Fruit fly (Drosophila melanogaster) whole organism, pupa: Measurements from ENCODE around the gene CG3902.

Source experiments
- CG13204 ChIP-seq: fragments of 200-800 bp; sonication (Bioruptor generic); optimal IDR thresholded peaks from 2 replicates; lab custom pipeline; 2018; ENCODE audit warnings: missing biosample characterization, mild to moderate bottlenecking, missing genetic modification characterization, moderate library complexity
- CG14655 ChIP-seq: fragments of 200-800 bp; sonication (Bioruptor generic); optimal IDR thresholded peaks from 3 replicates; lab custom pipeline; 2017; ENCODE audit warnings: mild to moderate bottlenecking, missing biosample characterization, missing genetic modification reagents, missing genetic modification characterization
- CG15710 ChIP-seq: fragments of 200-800 bp; sonication (Bioruptor generic); optimal IDR thresholded peaks from 2 replicates; lab custom pipeline; 2018; ENCODE audit warnings: missing biosample characterization, mild to moderate bottlenecking, missing genetic modification characterization, moderate library complexity
- CG17806 ChIP-seq: fragments of 200-800 bp; sonication (Bioruptor generic); optimal IDR thresholded peaks from 2 replicates; lab custom pipeline; 2018; ENCODE audit warnings: missing biosample characterization, mild to moderate bottlenecking, missing genetic modification characterization, moderate library complexity
- CG32121 ChIP-seq: fragments of 200-800 bp; sonication (Bioruptor generic); IDR thresholded peaks from 2 replicates; pipeline ENCODE4 v1.3.6; 2022; ENCODE audit warnings: missing biosample characterization, missing genetic modification characterization
- CG8301 ChIP-seq: fragments of 200-800 bp; sonication (Bioruptor generic); optimal IDR thresholded peaks from 2 replicates; lab custom pipeline; 2018; ENCODE audit warnings: missing biosample characterization, mild to moderate bottlenecking, missing genetic modification characterization
- CG9948 ChIP-seq: fragments of 200-800 bp; sonication (Bioruptor generic); optimal IDR thresholded peaks from 2 replicates; lab custom pipeline; 2018; ENCODE audit warnings: missing biosample characterization, mild to moderate bottlenecking, missing genetic modification characterization, moderate library complexity
- D1 ChIP-seq: fragments of 200-800 bp; sonication (Bioruptor generic); optimal IDR thresholded peaks from 2 replicates; lab custom pipeline; 2018; ENCODE audit warnings: missing biosample characterization, mild to moderate bottlenecking, missing genetic modification characterization, moderate library complexity
- EcR ChIP-seq: fragments of 200-800 bp; sonication (Bioruptor generic); optimal IDR thresholded peaks from 3 replicates; lab custom pipeline; 2019; ENCODE audit warnings: missing biosample characterization, missing genetic modification characterization, mild to moderate bottlenecking, moderate library complexity, missing genetic modification reagents
- Pif1A ChIP-seq: fragments of 200-800 bp; sonication (Bioruptor generic); optimal IDR thresholded peaks from 3 replicates; lab custom pipeline; 2016; ENCODE audit warnings: missing biosample characterization, missing genetic modification characterization
- Pif1B ChIP-seq: fragments of 200-800 bp; sonication (Bioruptor generic); optimal IDR thresholded peaks from 3 replicates; lab custom pipeline; 2016; ENCODE audit warnings: missing biosample characterization, missing genetic modification characterization
- fd96Ca ChIP-seq: fragments of 200-800 bp; sonication (Bioruptor generic); IDR thresholded peaks from 3 replicates; pipeline ENCODE4 v1.3.6; 2022; ENCODE audit warnings: missing biosample characterization, missing genetic modification characterization
- rn ChIP-seq: fragments of 200-800 bp; sonication (Bioruptor generic); IDR thresholded peaks from 2 replicates; pipeline ENCODE4 v1.3.6; 2022; ENCODE audit warnings: missing biosample characterization, missing genetic modification characterization

DNA sequence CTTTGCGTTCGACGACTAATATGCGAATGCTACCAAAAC lies 52.0 kb downstream of the CG3902 start, which contains the start of gene Indy:
- no peak for TF ChIP-seq rn (GFP tag; lab: Robert Waterston, UW)
- no peak for TF ChIP-seq CG14655 (GFP tag; lab: Kevin White, UChicago)
- no peak for TF ChIP-seq fd96Ca (GFP tag; lab: Robert Waterston, UW)
- TF ChIP-seq CG32121 (GFP tag; lab: Robert Waterston, UW) = no peak
- no peak for TF ChIP-seq CG17806
- TF ChIP-seq Pif1A (GFP tag; lab: Kevin White, UChicago) = no peak
- TF ChIP-seq CG8301 (tag; lab: Kevin White, UChicago) = no peak
- TF ChIP-seq CG9948 = no peak
- TF ChIP-seq EcR = no peak
- no peak for TF ChIP-seq CG15710
- TF ChIP-seq D1 (tag; lab: Kevin White, UChicago) = no peak
- TF ChIP-seq Pif1B (GFP tag; lab: Kevin White, UChicago) = no peak
- no peak for TF ChIP-seq CG13204 (GFP tag; lab: Kevin White, UChicago)
